Fruit fly (Drosophila melanogaster) ovary, adult (tissue): ENCODE data around the gene UQCR-14.

Experiments used
- CG17801 ChIP-seq: fragments of 200-800 bp; optimal IDR thresholded peaks from 2 replicates; lab custom pipeline; 2019; ENCODE audit warnings: missing biosample characterization, mild to moderate bottlenecking, missing genetic modification characterization, moderate library complexity; ENCODE audit not compliant: partially characterized antibody

UQCR-14 gene

dm6 chrX:16286083-16286666, at the start of gene UQCR-14:
Gene UQCR-14 (plus strand): TSS chrX:16286288.
- TF ChIP-seq CG17801 (GFP tag; lab: Kevin White, UChicago): peak; percentile 78

DNA sequence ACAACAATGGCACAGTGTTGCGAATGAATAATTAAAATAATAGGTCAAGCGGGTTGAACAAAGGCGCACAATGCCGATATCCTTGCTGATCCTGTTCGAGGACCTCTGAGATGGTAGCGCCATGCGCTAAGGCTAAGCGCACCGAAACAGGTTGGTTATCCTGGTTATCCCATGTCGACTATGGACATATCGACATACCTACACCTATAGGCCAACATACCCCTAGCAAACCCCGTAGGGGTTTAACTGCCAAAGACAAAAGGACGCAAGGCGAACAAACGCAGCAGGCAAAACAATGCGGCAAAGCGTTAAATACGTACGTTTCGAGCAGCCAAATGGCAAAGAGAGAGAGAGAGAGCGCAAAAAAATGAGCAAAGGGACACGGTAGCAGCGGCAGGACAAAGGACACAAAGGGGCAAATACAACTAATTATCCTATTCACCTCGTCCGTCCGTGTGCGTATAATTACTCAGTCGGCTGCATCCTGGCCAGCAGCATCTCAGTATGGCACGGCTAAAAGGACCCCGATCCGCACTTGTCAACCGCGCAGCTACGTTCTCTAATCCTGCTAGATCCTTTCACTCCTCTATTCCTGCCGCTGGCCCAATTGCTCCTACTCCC, 44.1 kb upstream of the UQCR-14 start:
- TF ChIP-seq CG17801 (GFP tag; lab: Kevin White, UChicago): no peak

DNA sequence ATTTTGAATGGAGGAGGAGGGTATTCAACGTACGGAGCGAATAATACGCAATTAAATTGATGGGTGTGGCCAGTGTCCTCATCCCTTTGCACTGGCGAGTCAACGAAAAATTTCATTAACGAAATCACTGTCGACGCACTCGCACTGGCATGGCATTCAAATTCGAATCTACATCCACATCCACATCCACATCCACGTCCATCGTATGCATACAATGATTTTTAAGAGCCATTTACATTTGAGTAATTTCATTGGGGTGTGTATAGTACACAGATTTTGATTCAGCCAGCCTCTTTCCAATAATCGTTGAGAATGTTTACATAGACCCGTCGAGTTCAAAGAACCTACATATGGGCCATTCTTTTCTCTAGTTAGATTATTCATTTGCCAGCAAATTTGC, 42.1 kb upstream of the UQCR-14 start:
- TF ChIP-seq CG17801 (GFP tag; lab: Kevin White, UChicago): no peak

- no peak for TF ChIP-seq CG17801 (GFP tag; lab: Kevin White, UChicago)
Observed at dm6 chrX:16244731-16245130, 41.4 kb upstream of the UQCR-14 start.

dm6 chrX:16263415-16263814, 22.7 kb upstream of the UQCR-14 start:
- no peak for TF ChIP-seq CG17801 (GFP tag; lab: Kevin White, UChicago)

DNA sequence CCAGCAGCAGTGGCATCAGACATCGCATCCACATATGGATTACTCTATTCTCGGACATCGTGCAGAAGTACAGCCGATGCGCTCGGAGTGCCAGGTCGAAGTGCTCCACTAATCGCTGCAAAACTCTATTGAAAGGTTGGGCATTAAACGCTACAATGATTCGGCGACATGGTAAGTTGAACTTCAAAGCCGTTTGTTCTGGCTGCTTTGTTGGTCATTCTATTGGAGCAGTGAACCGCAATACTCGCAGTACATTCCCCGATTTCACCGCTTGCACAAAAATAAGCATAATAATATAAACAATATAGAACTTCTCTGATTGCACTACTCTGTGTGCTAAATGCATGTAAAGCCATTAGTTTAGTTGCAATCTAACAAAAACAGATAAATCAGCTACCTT, 19.7 kb upstream of the UQCR-14 start, which contains the start of gene CG12507:
Gene CG12507, minus strand, starts transcription at position 101 of the 400 bp plus-strand sequence.
- no peak for TF ChIP-seq CG17801 (GFP tag; lab: Kevin White, UChicago)

DNA sequence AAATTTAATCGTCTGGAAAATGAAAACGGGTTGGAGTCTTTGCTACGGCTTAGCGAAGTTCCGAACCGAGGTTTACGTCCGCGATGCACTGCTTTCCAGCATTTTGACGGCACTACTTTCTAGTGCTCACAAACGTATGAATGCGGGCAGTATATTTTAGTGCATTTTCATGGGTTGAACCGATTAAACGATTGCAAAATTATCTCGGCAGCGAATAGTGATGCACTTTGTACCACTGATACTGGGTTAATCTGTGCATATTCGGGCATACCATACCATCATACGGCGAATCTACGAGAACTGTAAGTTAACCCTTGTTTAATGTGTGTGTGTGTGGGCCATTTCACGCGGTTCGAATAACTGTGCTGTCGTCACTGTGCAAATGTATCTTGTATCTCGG, 15.3 kb upstream of the UQCR-14 start, which contains the start of gene Mfe2:
Gene Mfe2, plus strand, starts transcription at position 157 of the 400 bp plus-strand sequence.
- peak; percentile 50 for TF ChIP-seq CG17801 (GFP tag; lab: Kevin White, UChicago)

dm6 chrX:16275168-16275853, 10.8 kb upstream of the UQCR-14 start:
- no peak for TF ChIP-seq CG17801 (GFP tag; lab: Kevin White, UChicago)

DNA sequence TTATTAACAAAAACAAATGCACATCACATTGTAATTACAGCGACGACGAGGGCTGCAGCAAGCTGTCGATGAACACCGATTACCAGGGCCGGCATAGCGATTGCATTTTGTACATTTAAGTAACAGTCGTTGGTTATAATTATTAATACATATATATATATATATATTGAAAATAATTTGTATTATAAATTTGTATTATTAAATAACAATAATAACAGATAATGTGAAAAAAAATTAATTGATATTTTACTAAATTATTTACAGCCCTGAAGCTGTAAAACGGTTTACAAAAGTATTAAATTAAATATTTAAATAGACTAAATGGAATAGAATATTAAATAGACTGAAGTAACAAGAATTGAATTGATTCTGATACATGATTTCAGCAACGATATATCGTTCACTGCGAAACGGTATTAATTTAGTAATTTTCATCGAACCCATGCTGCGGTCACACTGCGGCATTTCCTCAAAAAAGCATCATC, 10.2 kb upstream of the UQCR-14 start, which contains the start of the genes kat80 and Prosalpha4:
Gene kat80, minus strand, starts transcription at position 327 of the 485 bp plus-strand sequence.
Gene Prosalpha4, plus strand, starts transcription at position 417 of the 485 bp plus-strand sequence.
- no peak for TF ChIP-seq CG17801 (GFP tag; lab: Kevin White, UChicago)

DNA sequence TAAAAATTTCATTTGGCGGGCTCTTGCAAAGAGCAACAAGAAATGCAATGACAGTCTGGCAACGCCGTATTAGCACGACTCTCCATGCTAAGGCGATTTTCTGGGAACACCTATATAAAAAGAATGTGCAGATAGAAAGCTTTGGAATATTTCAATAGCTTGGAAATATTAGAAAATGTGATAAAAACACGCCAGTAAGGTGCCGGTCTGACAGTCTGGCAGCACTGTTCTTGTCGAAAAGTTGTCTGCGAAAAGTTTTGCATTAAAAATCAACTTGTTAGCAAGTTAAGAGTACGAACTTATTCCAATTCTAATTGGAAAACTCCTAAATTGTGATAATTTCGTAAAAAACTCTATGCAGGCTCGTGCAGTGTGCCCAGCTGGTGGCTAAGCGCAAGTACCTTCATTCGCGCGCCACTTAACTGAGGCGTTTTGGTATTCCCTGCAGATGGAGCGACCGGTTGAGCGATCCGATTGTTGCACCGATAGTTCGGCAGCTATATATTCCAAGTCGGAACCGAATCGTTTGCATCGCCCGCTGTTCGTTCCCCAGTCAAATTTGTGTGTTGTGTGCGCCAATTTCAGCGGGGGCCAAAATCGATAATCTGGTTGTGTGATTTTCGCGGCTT, 8.1 kb upstream of the UQCR-14 start, which contains the start of gene eas:
Gene eas, plus strand, starts transcription at position 451 of the 629 bp plus-strand sequence.
- no peak for TF ChIP-seq CG17801 (GFP tag; lab: Kevin White, UChicago)

- TF ChIP-seq CG17801 (GFP tag; lab: Kevin White, UChicago): peak; percentile 86
Observed at dm6 chrX:16278783-16279182, 7.3 kb upstream of the UQCR-14 start.

DNA sequence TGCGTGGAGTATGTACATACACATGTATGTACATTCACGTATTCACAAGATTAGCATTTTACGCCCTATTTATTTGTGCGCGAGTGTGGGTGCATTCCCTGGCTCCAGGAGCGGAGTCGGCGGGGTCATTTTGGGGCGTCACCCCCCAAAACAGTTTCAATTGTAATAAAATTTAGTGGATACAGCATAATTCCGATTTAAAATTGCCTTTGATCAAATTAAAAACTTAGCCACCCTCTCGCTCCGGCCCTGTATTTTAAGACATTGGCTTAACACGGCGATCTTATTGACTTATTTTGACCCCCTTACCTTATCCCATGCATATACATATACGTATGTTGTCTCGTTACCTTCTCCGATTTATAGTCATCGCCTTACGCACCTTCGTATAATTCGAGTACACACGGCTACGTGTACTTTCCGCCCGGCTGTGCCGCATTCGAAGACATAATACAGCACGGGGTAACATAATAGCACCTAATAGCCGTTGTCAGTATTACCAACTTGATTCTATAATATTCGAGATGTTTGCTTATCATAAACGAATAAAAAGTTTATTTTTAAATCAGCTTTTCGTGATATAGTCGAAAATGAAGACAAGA, 6.6 kb upstream of the UQCR-14 start:
- peak; percentile 45 for TF ChIP-seq CG17801 (GFP tag; lab: Kevin White, UChicago)

- TF ChIP-seq CG17801 (GFP tag; lab: Kevin White, UChicago): no peak
Observed at dm6 chrX:16281305-16281704, 4.8 kb upstream of the UQCR-14 start.
